Worm (Caenorhabditis elegans) whole organism, early embryonic: ENCODE data around the gene F44E2.6.

Experiments used
- B0310.2 ChIP-seq: sonication (generic microtip); optimal IDR thresholded peaks from 2 replicates; lab custom pipeline; 2016; ENCODE audit warnings: mild to moderate bottlenecking, missing genetic modification characterization, missing compliant biosample characterization
- F13C5.2 ChIP-seq: sonication (generic microtip); optimal IDR thresholded peaks from 2 replicates; lab custom pipeline; 2017; ENCODE audit warnings: mild to moderate bottlenecking, missing genetic modification characterization, inconsistent platforms, missing compliant biosample characterization
- aly-1 ChIP-seq: sonication (generic microtip); optimal IDR thresholded peaks from 2 replicates; lab custom pipeline; 2016; ENCODE audit warnings: missing genetic modification characterization, missing compliant biosample characterization
- ama-1 ChIP-seq: fragments of 150-350 bp; optimal IDR thresholded peaks from 2 replicates; lab custom pipeline; 2014
- ceh-13 ChIP-seq: fragments of 200-800 bp; sonication (Bioruptor generic); optimal IDR thresholded peaks from 2 replicates; lab custom pipeline; 2018; ENCODE audit warnings: mild to moderate bottlenecking, missing genetic modification characterization, missing compliant biosample characterization
- ceh-36 ChIP-seq: sonication (generic microtip); optimal IDR thresholded peaks from 2 replicates; lab custom pipeline; 2016; ENCODE audit warnings: missing genetic modification characterization, inconsistent platforms, missing compliant biosample characterization
- ets-7 ChIP-seq: sonication (generic microtip); optimal IDR thresholded peaks from 2 replicates; lab custom pipeline; 2016; ENCODE audit warnings: missing genotype, missing genetic modification characterization, missing compliant biosample characterization
- flt-1 ChIP-seq: fragments of 200-800 bp; sonication (Bioruptor generic); IDR thresholded peaks from 2 replicates; pipeline ENCODE4 v1.3.6; 2022; ENCODE audit warnings: missing genetic modification characterization, missing compliant biosample characterization
- hmbx-1 ChIP-seq: sonication (generic microtip); optimal IDR thresholded peaks from 2 replicates; lab custom pipeline; 2016; ENCODE audit warnings: mild to moderate bottlenecking, missing genetic modification characterization, missing compliant biosample characterization
- hmg-4 ChIP-seq: fragments of 200-800 bp; sonication (Bioruptor generic); optimal IDR thresholded peaks from 2 replicates; lab custom pipeline; 2018; ENCODE audit warnings: mild to moderate bottlenecking, missing genetic modification characterization, missing compliant biosample characterization
- hnd-1 ChIP-seq: sonication (generic microtip); optimal IDR thresholded peaks from 2 replicates; lab custom pipeline; 2016; ENCODE audit warnings: missing genetic modification characterization, missing compliant biosample characterization
- pes-1 ChIP-seq: fragments of 200-800 bp; sonication (Bioruptor generic); IDR thresholded peaks from 2 replicates; pipeline ENCODE4 v1.3.6; 2022; ENCODE audit warnings: missing genetic modification reagents, missing genetic modification characterization, missing compliant biosample characterization
- scrt-1 ChIP-seq: fragments of 200-800 bp; sonication (Bioruptor generic); IDR thresholded peaks from 2 replicates; pipeline ENCODE4 v1.3.6; 2022; ENCODE audit warnings: missing genetic modification characterization, missing compliant biosample characterization
- sea-1 ChIP-seq: fragments of 200-800 bp; sonication (Bioruptor generic); conservative IDR thresholded peaks from 2 replicates; pipeline ENCODE4 v1.3.6; 2022; ENCODE audit warnings: missing genetic modification characterization, missing compliant biosample characterization
- tbx-11 ChIP-seq: fragments of 200-800 bp; sonication (Bioruptor generic); IDR thresholded peaks from 2 replicates; pipeline ENCODE4 v1.3.6; 2022; ENCODE audit warnings: missing genetic modification characterization, missing compliant biosample characterization
- tbx-37 ChIP-seq: fragments of 200-800 bp; sonication (Bioruptor generic); conservative IDR thresholded peaks from 2 replicates; pipeline ENCODE4 v1.3.6; 2022; ENCODE audit warnings: missing genetic modification reagents, missing genetic modification characterization, missing compliant biosample characterization
- tra-4 ChIP-seq: sonication (generic microtip); optimal IDR thresholded peaks from 2 replicates; lab custom pipeline; 2017; ENCODE audit warnings: missing genetic modification characterization, missing compliant biosample characterization

The F44E2.6 gene

ce11 chrIII:8845114-8845513 is at the start of gene F44E2.6:
Gene F44E2.6, minus strand, starts transcription at chrIII:8845214.
- TF ChIP-seq tbx-37 (no peak), ama-1 (no peak), hmbx-1 (tag; lab: Kevin White, UChicago) (no peak), ceh-13 (GFP tag; lab: Kevin White, UChicago) (no peak), scrt-1 (GFP tag; lab: Robert Waterston, UW) (no peak), aly-1 (no peak), flt-1 (GFP tag; lab: Robert Waterston, UW) (no peak), pes-1 (GFP tag; lab: Robert Waterston, UW) (no peak), tra-4 (tag; lab: Kevin White, UChicago) (no peak), F13C5.2 (tag; lab: Kevin White, UChicago) (no peak), hmg-4 (GFP tag; lab: Kevin White, UChicago) (no peak), hnd-1 (no peak), tbx-11 (GFP tag; lab: Robert Waterston, UW) (no peak), B0310.2 (tag; lab: Kevin White, UChicago) (no peak), ets-7 (no peak), sea-1 (no peak), ceh-36 (no peak)

- TF ChIP-seq flt-1 (GFP tag; lab: Robert Waterston, UW): no peak
- TF ChIP-seq tbx-11 (GFP tag; lab: Robert Waterston, UW): no peak
- no peak for TF ChIP-seq hmbx-1 (tag; lab: Kevin White, UChicago)
- TF ChIP-seq ceh-36: no peak
- no peak for TF ChIP-seq F13C5.2 (tag; lab: Kevin White, UChicago)
- no peak for TF ChIP-seq ceh-13 (GFP tag; lab: Kevin White, UChicago)
- no peak for TF ChIP-seq B0310.2 (tag; lab: Kevin White, UChicago)
- no peak for TF ChIP-seq scrt-1 (GFP tag; lab: Robert Waterston, UW)
- no peak for TF ChIP-seq aly-1
- TF ChIP-seq hnd-1: no peak
- no peak for TF ChIP-seq hmg-4 (GFP tag; lab: Kevin White, UChicago)
- no peak for TF ChIP-seq tra-4 (tag; lab: Kevin White, UChicago)
- no peak for TF ChIP-seq ama-1
- TF ChIP-seq tbx-37: no peak
- TF ChIP-seq ets-7: no peak
- no peak; the same call in 1 of the 2 replicates for TF ChIP-seq sea-1
- no peak; the same call in 1 of the 2 replicates for TF ChIP-seq pes-1 (GFP tag; lab: Robert Waterston, UW)
Observed at ce11 chrIII:8894782-8895181, 49.8 kb upstream of the F44E2.6 start, which contains the start of gene asna-1. Gene asna-1, plus strand, starts transcription at chrIII:8895082.

- TF ChIP-seq hmbx-1 (tag; lab: Kevin White, UChicago): no peak
- TF ChIP-seq hmg-4 (GFP tag; lab: Kevin White, UChicago): no peak
- TF ChIP-seq scrt-1 (GFP tag; lab: Robert Waterston, UW): no peak
- TF ChIP-seq ets-7: no peak
- no peak for TF ChIP-seq B0310.2 (tag; lab: Kevin White, UChicago)
- no peak for TF ChIP-seq pes-1 (GFP tag; lab: Robert Waterston, UW)
- no peak for TF ChIP-seq flt-1 (GFP tag; lab: Robert Waterston, UW)
- TF ChIP-seq tra-4 (tag; lab: Kevin White, UChicago): no peak
Observed at ce11 chrIII:8893464-8893863, 48.5 kb upstream of the F44E2.6 start, which contains the start of gene ZK637.4. Gene ZK637.4, plus strand, starts transcription at chrIII:8893764.

- TF ChIP-seq hmg-4 (GFP tag; lab: Kevin White, UChicago) (no peak), scrt-1 (GFP tag; lab: Robert Waterston, UW) (no peak)
Observed at ce11 chrIII:8889931-8890330, 44.9 kb upstream of the F44E2.6 start, which contains the start of gene lnkn-1. Gene lnkn-1, plus strand, starts transcription at chrIII:8890231.

ce11 chrIII:8888956-8889355 is 43.9 kb upstream of the F44E2.6 start, which contains the start of gene ZK637.14:
Gene ZK637.14, minus strand, starts transcription at chrIII:8889156.
- TF ChIP-seq sea-1 (no peak), ama-1 (no peak), tbx-37 (no peak), pes-1 (GFP tag; lab: Robert Waterston, UW) (no peak), F13C5.2 (tag; lab: Kevin White, UChicago) (peak; percentile 39), B0310.2 (tag; lab: Kevin White, UChicago) (no peak)

ce11 chrIII:8887184-8887801 is 42.3 kb upstream of the F44E2.6 start, which contains the start of gene famh-136:
Gene famh-136, plus strand, starts transcription at chrIII:8887751.
- TF ChIP-seq F13C5.2 (tag; lab: Kevin White, UChicago) (peak; percentile 79), hmbx-1 (tag; lab: Kevin White, UChicago) (no peak), tbx-37 (no peak; the same call in 1 of the 2 replicates), hmg-4 (GFP tag; lab: Kevin White, UChicago) (no peak), hnd-1 (no peak), tbx-11 (GFP tag; lab: Robert Waterston, UW) (0 out of 2 replicates have a peak, but pooled peaks have one; percentile 12), B0310.2 (tag; lab: Kevin White, UChicago) (no peak), ceh-36 (peak; percentile 12), scrt-1 (GFP tag; lab: Robert Waterston, UW) (peak; percentile 57; the same call in 1 of the 2 replicates), flt-1 (GFP tag; lab: Robert Waterston, UW) (0 out of 2 replicates have a peak, but pooled peaks have one; percentile 33), ceh-13 (GFP tag; lab: Kevin White, UChicago) (no peak), pes-1 (GFP tag; lab: Robert Waterston, UW) (peak; percentile 67)

ce11 chrIII:8886309-8886708 is 41.3 kb upstream of the F44E2.6 start:
- TF ChIP-seq hmbx-1 (tag; lab: Kevin White, UChicago): no peak
- no peak for TF ChIP-seq sea-1
- TF ChIP-seq ets-7: no peak

ce11 chrIII:8885150-8885549 is 40.1 kb upstream of the F44E2.6 start, which contains the start of gene svop-1:
Gene svop-1, minus strand, starts transcription at chrIII:8885488.
- TF ChIP-seq tbx-37 (no peak), aly-1 (no peak), tbx-11 (GFP tag; lab: Robert Waterston, UW) (no peak), F13C5.2 (tag; lab: Kevin White, UChicago) (no peak), ets-7 (no peak), scrt-1 (GFP tag; lab: Robert Waterston, UW) (no peak), ceh-13 (GFP tag; lab: Kevin White, UChicago) (no peak), ceh-36 (no peak), pes-1 (GFP tag; lab: Robert Waterston, UW) (no peak), hmbx-1 (tag; lab: Kevin White, UChicago) (no peak), ama-1 (no peak), hnd-1 (no peak)
